Worm (Caenorhabditis elegans): ENCODE measurements around the gene trf-1.

DNA sequence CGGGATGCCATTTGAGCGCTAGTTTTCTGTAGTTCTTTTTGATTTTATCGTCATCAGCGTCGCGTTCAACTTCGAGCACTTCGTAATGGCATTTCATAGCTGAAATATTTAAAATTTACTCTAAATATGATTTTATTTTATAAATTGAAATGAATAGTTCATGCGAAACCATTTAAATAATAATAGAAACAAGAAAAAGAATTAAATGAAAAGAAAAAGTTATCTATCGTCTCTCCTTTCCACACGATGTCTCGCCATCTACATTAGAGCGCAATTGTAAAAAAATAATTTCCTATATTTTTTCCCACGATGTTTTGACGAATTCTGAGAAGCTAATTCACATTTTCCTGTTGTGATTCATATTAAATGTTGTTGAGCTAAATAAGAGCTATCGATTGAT, 37.0 kb upstream of the trf-1 start, which contains the start of gene dnj-17:
- TF ChIP-seq lin-35 (GFP tag; optimal IDR thresholded peaks at IDR 0.05), result no peak
- TF ChIP-seq ztf-6 (GFP tag; IDR thresholded peaks at IDR 0.05), result no peak
- TF ChIP-seq Y53F4B.3 (GFP tag; IDR thresholded peaks at IDR 0.05), result no peak
- TF ChIP-seq madf-8 (GFP tag; conservative IDR thresholded peaks at IDR 0.05), result no peak
- TF ChIP-seq attf-3 (GFP tag; conservative IDR thresholded peaks at IDR 0.05), result no peak
- TF ChIP-seq mel-28 (tag; optimal IDR thresholded peaks at IDR 0.05; ENCODE audit: borderline replicate concordance), result no peak
- no peak for TF ChIP-seq lin-40 (tag; optimal IDR thresholded peaks at IDR 0.05)
- no peak for TF ChIP-seq zim-3 (tag; optimal IDR thresholded peaks at IDR 0.05)
